Worm (Caenorhabditis elegans) whole organism, L3 larva: ENCODE measurements around the gene C17H12.2.

Experiments used
- ZK546.5 ChIP-seq: sonication (generic microtip); optimal IDR thresholded peaks from 2 replicates; lab custom pipeline; 2017; ENCODE audit warnings: missing biosample characterization, missing genetic modification characterization
- aly-2 ChIP-seq: fragments of 150-350 bp; optimal IDR thresholded peaks from 2 replicates; lab custom pipeline; 2014; ENCODE audit warnings: missing biosample characterization, missing genetic modification characterization
- ama-1 ChIP-seq: fragments of 150-350 bp; optimal IDR thresholded peaks from 2 replicates; lab custom pipeline; 2018
- ceh-28 ChIP-seq: fragments of 150-350 bp; optimal IDR thresholded peaks from 2 replicates; lab custom pipeline; 2014; ENCODE audit warnings: missing biosample characterization, missing genetic modification reagents, missing genetic modification characterization
- ceh-82 ChIP-seq: fragments of 150-350 bp; optimal IDR thresholded peaks from 2 replicates; lab custom pipeline; 2014; ENCODE audit warnings: missing biosample characterization, missing genetic modification characterization
- daf-12 ChIP-seq: fragments of 150-350 bp; optimal IDR thresholded peaks from 2 replicates; lab custom pipeline; 2014; ENCODE audit warnings: missing biosample characterization, missing genetic modification reagents, missing genetic modification characterization
- egl-27 ChIP-seq: sonication (generic microtip); optimal IDR thresholded peaks from 4 replicates; lab custom pipeline; 2017; ENCODE audit warnings: missing biosample characterization, missing genetic modification reagents, missing genetic modification characterization
- egl-5 ChIP-seq: fragments of 150-350 bp; optimal IDR thresholded peaks from 2 replicates; lab custom pipeline; 2017; ENCODE audit warnings: missing biosample characterization, missing genetic modification reagents, missing genetic modification characterization, inconsistent platforms
- elt-1 ChIP-seq: fragments of 150-350 bp; optimal IDR thresholded peaks from 2 replicates; lab custom pipeline; 2014; ENCODE audit warnings: missing biosample characterization, missing genetic modification characterization
- elt-3 ChIP-seq, 3 experiments: fragments of 150-350 bp in 1 of 3; sonication (generic microtip) in 2 of 3; optimal IDR thresholded peaks; 2 replicates in 2 of 3; 4 replicates in 1 of 3; lab custom pipeline; 2014 to 2017; ENCODE audit warnings: missing biosample characterization in 3 of 3, missing genetic modification characterization in 3 of 3
- eor-1 ChIP-seq, 2 experiments: fragments of 150-350 bp; optimal IDR thresholded peaks; 2 replicates each; lab custom pipeline; 2014 to 2018; ENCODE audit warnings: missing biosample characterization in 2 of 2, missing genetic modification characterization in 2 of 2
- fkh-2 ChIP-seq: fragments of 150-350 bp; optimal IDR thresholded peaks from 2 replicates; lab custom pipeline; 2014; ENCODE audit warnings: missing biosample characterization, missing genetic modification reagents, missing genetic modification characterization
- fos-1 ChIP-seq: fragments of 150-350 bp; optimal IDR thresholded peaks from 2 replicates; lab custom pipeline; 2014; ENCODE audit warnings: missing biosample characterization, missing genetic modification characterization
- hmg-11 ChIP-seq: sonication (generic microtip); optimal IDR thresholded peaks from 2 replicates; lab custom pipeline; 2016; ENCODE audit warnings: missing genetic modification characterization, missing compliant biosample characterization
- jun-1 ChIP-seq: fragments of 150-350 bp; optimal IDR thresholded peaks from 2 replicates; lab custom pipeline; 2014; ENCODE audit warnings: missing biosample characterization, missing genetic modification reagents, missing genetic modification characterization
- lin-15B ChIP-seq: fragments of 150-350 bp; optimal IDR thresholded peaks from 2 replicates; lab custom pipeline; 2014; ENCODE audit warnings: missing biosample characterization, missing genetic modification characterization
- lin-39 ChIP-seq: fragments of 150-350 bp; optimal IDR thresholded peaks from 2 replicates; lab custom pipeline; 2018; ENCODE audit warnings: missing biosample characterization, missing genetic modification reagents, missing genetic modification characterization
- lsy-12 ChIP-seq: sonication (generic microtip); optimal IDR thresholded peaks from 2 replicates; lab custom pipeline; 2016; ENCODE audit warnings: mild to moderate bottlenecking, missing genetic modification characterization, missing compliant biosample characterization
- mml-1 ChIP-seq: fragments of 150-350 bp; sonication (generic microtip); optimal IDR thresholded peaks from 3 replicates; lab custom pipeline; 2014; ENCODE audit warnings: missing biosample characterization, missing genetic modification characterization
- nfya-1 ChIP-seq: sonication (generic microtip); optimal IDR thresholded peaks from 2 replicates; lab custom pipeline; 2017; ENCODE audit warnings: missing genetic modification characterization, mild to moderate bottlenecking, missing compliant biosample characterization, antibody characterized with exemption, moderate library complexity; ENCODE audit not compliant: insufficient read depth
- nhr-23 ChIP-seq: fragments of 150-350 bp; optimal IDR thresholded peaks from 2 replicates; lab custom pipeline; 2014; ENCODE audit warnings: missing biosample characterization, missing genetic modification reagents, missing genetic modification characterization
- nhr-237 ChIP-seq: fragments of 150-350 bp; optimal IDR thresholded peaks from 2 replicates; lab custom pipeline; 2014; ENCODE audit warnings: missing biosample characterization, missing genetic modification characterization
- nhr-25 ChIP-seq: sonication (generic microtip); optimal IDR thresholded peaks from 2 replicates; lab custom pipeline; 2017; ENCODE audit warnings: missing biosample characterization, missing genetic modification characterization
- nhr-43 ChIP-seq: sonication (generic microtip); optimal IDR thresholded peaks from 2 replicates; lab custom pipeline; 2016; ENCODE audit warnings: mild to moderate bottlenecking, missing genetic modification characterization, missing compliant biosample characterization; ENCODE audit not compliant: poor library complexity, severe bottlenecking
- nhr-77 ChIP-seq: fragments of 150-350 bp; optimal IDR thresholded peaks from 2 replicates; lab custom pipeline; 2014; ENCODE audit warnings: missing biosample characterization, missing genetic modification characterization
- pha-4 ChIP-seq: fragments of 150-350 bp; optimal IDR thresholded peaks from 2 replicates; lab custom pipeline; 2014; ENCODE audit warnings: missing biosample characterization, missing genetic modification reagents, missing genetic modification characterization
- skn-1 ChIP-seq: fragments of 150-350 bp; optimal IDR thresholded peaks from 2 replicates; lab custom pipeline; 2014; ENCODE audit warnings: missing biosample characterization, missing genetic modification characterization
- snpc-4 ChIP-seq: fragments of 150-350 bp; optimal IDR thresholded peaks from 2 replicates; lab custom pipeline; 2014; ENCODE audit warnings: missing biosample characterization, missing genetic modification characterization
- tbx-2 ChIP-seq: sonication (generic microtip); optimal IDR thresholded peaks from 2 replicates; lab custom pipeline; 2016; ENCODE audit warnings: mild to moderate bottlenecking, missing genetic modification characterization, missing compliant biosample characterization
- unc-39 ChIP-seq: sonication (generic microtip); optimal IDR thresholded peaks from 4 replicates; lab custom pipeline; 2017; ENCODE audit warnings: missing biosample characterization, missing genetic modification characterization
- unc-62 ChIP-seq: fragments of 150-350 bp; sonication (generic microtip); optimal IDR thresholded peaks from 4 replicates; lab custom pipeline; 2014; ENCODE audit warnings: missing biosample characterization, missing genetic modification reagents, missing genetic modification characterization
- ztf-11 ChIP-seq: fragments of 150-350 bp; optimal IDR thresholded peaks from 2 replicates; lab custom pipeline; 2014; ENCODE audit warnings: missing biosample characterization, missing genetic modification characterization
- ztf-4 ChIP-seq: fragments of 150-350 bp; optimal IDR thresholded peaks from 2 replicates; lab custom pipeline; 2014; ENCODE audit warnings: missing biosample characterization, missing genetic modification characterization

Gene C17H12.2

ce11 chrIV:6747083-6747482, 43.2 kb downstream of the C17H12.2 start:
- TF ChIP-seq egl-5 (no peak), aly-2 (no peak), unc-62 (no peak)

DNA sequence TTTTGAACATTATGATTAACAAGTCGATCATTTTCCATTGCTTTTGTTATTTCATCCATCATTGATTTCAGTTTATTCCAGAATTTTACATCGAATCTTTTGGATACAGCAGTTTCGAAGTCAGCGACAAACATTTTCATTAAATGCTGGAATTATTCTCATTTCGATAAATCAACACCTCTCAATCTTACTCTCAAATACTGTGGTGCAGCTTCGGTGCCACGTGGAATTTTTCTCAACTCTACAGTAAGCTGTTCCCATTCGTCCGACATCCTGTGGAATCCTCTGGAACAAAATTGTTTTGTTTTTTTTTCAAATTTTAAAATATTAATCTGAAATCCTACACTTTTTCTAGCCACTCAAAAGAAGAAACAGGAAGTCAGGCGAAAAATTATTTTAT, 48.1 kb downstream of the C17H12.2 start, which contains the start of gene smg-7:
TSS of gene smg-7 (minus strand) at position 285 of the 400 bp plus-strand sequence.
- TF ChIP-seq ama-1 (lab: Kevin White, UChicago) (no peak), pha-4 (no peak), hmg-11 (no peak), elt-3 (tag; optimal IDR thresholded peaks at IDR 0.05; lab: Kevin White, UChicago) (no peak), lin-39 (tag; lab: Kevin White, UChicago) (no peak), ceh-28 (no peak), jun-1 (tag; lab: Kevin White, UChicago) (no peak), unc-62 (no peak), ztf-11 (no peak), ceh-82 (tag; lab: Kevin White, UChicago) (no peak), nhr-77 (tag; lab: Kevin White, UChicago) (no peak), skn-1 (tag; lab: Kevin White, UChicago) (no peak), fos-1 (tag; lab: Kevin White, UChicago) (no peak), lsy-12 (tag; lab: Kevin White, UChicago) (no peak), nhr-43 (tag; lab: Kevin White, UChicago) (no peak), mml-1 (tag; lab: Kevin White, UChicago) (no peak), aly-2 (no peak), daf-12 (tag; lab: Kevin White, UChicago) (no peak), elt-1 (tag; lab: Kevin White, UChicago) (no peak), nfya-1 (no peak)

DNA sequence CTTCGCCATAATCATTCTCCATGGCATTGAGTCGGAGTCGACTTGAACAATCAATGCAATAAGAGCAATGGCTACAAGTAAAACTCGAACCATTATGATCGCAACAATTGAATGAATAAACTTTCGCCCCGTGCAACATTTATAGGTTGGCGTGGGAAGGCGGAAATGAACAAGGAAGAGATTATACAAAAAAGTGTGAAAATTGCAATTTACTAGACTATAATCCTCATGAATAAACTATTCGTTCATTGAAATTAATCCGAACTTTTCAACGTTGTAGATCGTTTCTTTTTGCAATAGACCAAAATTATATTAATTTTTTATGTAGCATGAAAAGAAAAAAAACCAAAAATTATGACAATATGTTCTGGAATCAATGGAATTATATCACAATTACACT, 50.1 kb downstream of the C17H12.2 start, which contains the start of gene Y73B6A.3:
TSS of gene Y73B6A.3 (minus strand) at position 101 of the 400 bp plus-strand sequence.
- TF ChIP-seq ceh-82 (tag; lab: Kevin White, UChicago) (no peak), snpc-4 (tag; lab: Kevin White, UChicago) (no peak), unc-39 (tag; lab: Kevin White, UChicago) (no peak), lin-39 (tag; lab: Kevin White, UChicago) (no peak), fkh-2 (no peak), nhr-237 (tag; lab: Kevin White, UChicago) (no peak), eor-1 (tag; optimal IDR thresholded peaks at IDR 0.05; lab: Kevin White, UChicago) (no peak), egl-27 (no peak), tbx-2 (tag; lab: Kevin White, UChicago) (no peak), nhr-25 (tag; lab: Kevin White, UChicago) (no peak), nhr-23 (tag; lab: Kevin White, UChicago) (no peak), ztf-4 (no peak), lin-15B (tag; lab: Kevin White, UChicago) (no peak), ZK546.5 (tag; lab: Kevin White, UChicago) (no peak)
